Worm (Caenorhabditis elegans) whole organism, late embryonic: ENCODE data around the gene pri-1.

Experiments
- F13H6.1 ChIP-seq: sonication (generic microtip); optimal IDR thresholded peaks from 2 replicates; lab custom pipeline; 2016; ENCODE audit warnings: missing genetic modification characterization, missing compliant biosample characterization
- ceh-19 ChIP-seq: fragments of 200-800 bp; sonication (Bioruptor generic); optimal IDR thresholded peaks from 2 replicates; lab custom pipeline; 2018; ENCODE audit warnings: mild to moderate bottlenecking, missing genetic modification characterization, missing compliant biosample characterization
- ceh-22 ChIP-seq: sonication (generic microtip); optimal IDR thresholded peaks from 2 replicates; lab custom pipeline; 2017; ENCODE audit warnings: missing biosample characterization, missing genetic modification characterization
- fkh-10 ChIP-seq: fragments of 150-350 bp; optimal IDR thresholded peaks from 2 replicates; lab custom pipeline; 2014; ENCODE audit warnings: missing biosample characterization, missing genetic modification reagents, missing genetic modification characterization
- hlh-30 ChIP-seq: sonication (generic microtip); optimal IDR thresholded peaks from 2 replicates; lab custom pipeline; 2017; ENCODE audit warnings: antibody characterized with exemption, missing genetic modification characterization, missing compliant biosample characterization; ENCODE audit not compliant: insufficient read depth
- nfya-1 ChIP-seq: sonication (generic microtip); optimal IDR thresholded peaks from 2 replicates; lab custom pipeline; 2017; ENCODE audit warnings: missing genetic modification characterization, mild to moderate bottlenecking, missing compliant biosample characterization, antibody characterized with exemption, moderate library complexity
- odd-2 ChIP-seq: sonication (generic microtip); optimal IDR thresholded peaks from 2 replicates; lab custom pipeline; 2017; ENCODE audit warnings: antibody characterized with exemption, mild to moderate bottlenecking, missing genetic modification characterization, missing compliant biosample characterization
- pag-3 ChIP-seq: sonication (generic microtip); optimal IDR thresholded peaks from 2 replicates; lab custom pipeline; 2016; ENCODE audit warnings: missing compliant biosample characterization, missing genetic modification characterization, borderline replicate concordance
- rnt-1 ChIP-seq: sonication (generic microtip); optimal IDR thresholded peaks from 2 replicates; lab custom pipeline; 2016; ENCODE audit warnings: missing genetic modification characterization, missing compliant biosample characterization
- unc-86 ChIP-seq: sonication (generic microtip); optimal IDR thresholded peaks from 2 replicates; lab custom pipeline; 2016; ENCODE audit warnings: missing genetic modification characterization, missing compliant biosample characterization
- ztf-16 ChIP-seq: sonication (generic microtip); optimal IDR thresholded peaks from 2 replicates; lab custom pipeline; 2017; ENCODE audit warnings: missing genetic modification characterization, missing compliant biosample characterization

DNA sequence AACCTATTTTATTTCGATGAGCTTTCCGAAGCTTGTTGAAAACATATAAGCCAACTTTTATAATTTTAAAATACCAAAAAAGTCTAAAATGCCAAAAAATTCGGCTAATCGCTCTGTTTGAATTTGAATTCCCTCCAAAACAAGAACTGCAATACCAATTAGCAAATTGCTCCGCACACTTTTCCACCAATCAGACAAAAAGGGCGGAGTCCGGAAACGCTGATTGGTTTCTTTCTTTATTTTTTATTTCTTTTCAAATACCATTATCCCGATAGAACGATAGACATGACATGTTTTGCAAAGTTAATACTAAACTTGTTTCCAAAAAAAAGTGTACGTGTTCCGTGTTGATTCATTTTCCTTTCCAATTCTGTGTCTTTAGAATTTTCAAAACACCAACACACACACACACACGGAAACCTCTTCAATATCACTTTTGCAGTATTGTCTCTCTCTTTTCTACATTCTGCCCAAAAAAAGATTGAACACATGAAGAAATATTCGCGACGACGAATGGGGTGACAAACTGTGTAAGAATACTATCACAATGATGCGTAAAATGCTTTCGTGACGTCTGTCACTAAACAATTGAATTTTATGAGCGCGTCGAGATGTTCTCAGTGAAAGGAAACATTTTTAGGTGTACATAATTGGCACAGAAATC is 3.6 kb upstream of the pri-1 start:
- TF ChIP-seq hlh-30 (tag; lab: Kevin White, UChicago) (no peak), ceh-19 (GFP tag; lab: Kevin White, UChicago) (no peak), rnt-1 (tag; lab: Kevin White, UChicago) (no peak), pag-3 (tag; lab: Kevin White, UChicago) (no peak), unc-86 (no peak), odd-2 (no peak), fkh-10 (GFP tag; lab: Kevin White, UChicago) (no peak), F13H6.1 (tag; lab: Kevin White, UChicago) (no peak), ceh-22 (tag; lab: Kevin White, UChicago) (no peak), nfya-1 (tag; lab: Kevin White, UChicago) (peak; percentile 52), ztf-16 (tag; lab: Kevin White, UChicago) (no peak)
